Fruit fly (Drosophila melanogaster) whole organism, wandering third instar larva: Measurements from ENCODE around the gene CG11977.

Experiments used
- Abd-B ChIP-seq: fragments of >200 bp; optimal IDR thresholded peaks from 2 replicates; lab custom pipeline; 2017; ENCODE audit warnings: missing biosample characterization, missing genetic modification characterization
- CG9705 ChIP-seq: fragments of 200-800 bp; sonication (Bioruptor generic); optimal IDR thresholded peaks from 2 replicates; lab custom pipeline; 2018; ENCODE audit warnings: missing biosample characterization, mild to moderate bottlenecking, missing genetic modification characterization
- CrebA ChIP-seq: fragments of 200-800 bp; sonication (Bioruptor generic); optimal IDR thresholded peaks from 2 replicates; lab custom pipeline; 2016; ENCODE audit warnings: missing biosample characterization, mild to moderate bottlenecking, missing genetic modification characterization, borderline replicate concordance
- Dif ChIP-seq: fragments of 200-275, 200-300 bp; sonication (Bioruptor generic); optimal IDR thresholded peaks from 2 replicates; lab custom pipeline; 2018; ENCODE audit warnings: missing biosample characterization, missing genetic modification characterization; ENCODE audit not compliant: partially characterized antibody
- GATAd ChIP-seq: sonication (Bioruptor generic); optimal IDR thresholded peaks from 2 replicates; lab custom pipeline; 2016; ENCODE audit warnings: missing biosample characterization, missing genetic modification characterization
- Hnf4 ChIP-seq: fragments of 200-800 bp; sonication (Bioruptor generic); optimal IDR thresholded peaks from 2 replicates; lab custom pipeline; 2016; ENCODE audit warnings: missing biosample characterization, mild to moderate bottlenecking, missing genetic modification characterization
- Hr83 ChIP-seq: fragments of 200-300 bp; sonication (Bioruptor generic); optimal IDR thresholded peaks from 2 replicates; lab custom pipeline; 2016; ENCODE audit warnings: missing biosample characterization, mild to moderate bottlenecking, missing genetic modification characterization, moderate library complexity; ENCODE audit not compliant: poor library complexity, severe bottlenecking
- Jra ChIP-seq: sonication (Bioruptor generic); optimal IDR thresholded peaks from 2 replicates; lab custom pipeline; 2016; ENCODE audit warnings: missing biosample characterization, missing genetic modification characterization
- Myc ChIP-seq: fragments of >200 bp; optimal IDR thresholded peaks from 2 replicates; lab custom pipeline; 2017
- N ChIP-seq: fragments of >200 bp; optimal IDR thresholded peaks from 2 replicates; lab custom pipeline; 2018; ENCODE audit warnings: missing biosample characterization, missing external identifiers, missing genetic modification characterization
- Rel ChIP-seq, 2 experiments: fragments of 200-800 bp; sonication (Bioruptor generic) in 1 of 2; optimal IDR thresholded peaks; 2 replicates in 1 of 2; 3 replicates in 1 of 2; lab custom pipeline; 2016 to 2019; ENCODE audit warnings: mild to moderate bottlenecking in 2 of 2, missing biosample characterization in 2 of 2, missing genetic modification characterization in 2 of 2, moderate library complexity in 1 of 2
- Sp1 ChIP-seq: fragments of 200-800 bp; sonication (Bioruptor generic); optimal IDR thresholded peaks from 3 replicates; lab custom pipeline; 2019; ENCODE audit warnings: missing biosample characterization, mild to moderate bottlenecking, missing genetic modification characterization, moderate library complexity
- br ChIP-seq: fragments of 200-800 bp; sonication (Bioruptor generic); optimal IDR thresholded peaks from 2 replicates; lab custom pipeline; 2016; ENCODE audit warnings: missing biosample characterization, missing genetic modification characterization
- brk ChIP-seq: fragments of 200-800 bp; sonication (Bioruptor generic); optimal IDR thresholded peaks from 2 replicates; lab custom pipeline; 2016; ENCODE audit warnings: missing biosample characterization, mild to moderate bottlenecking, missing genetic modification characterization
- dmrt93B ChIP-seq: fragments of 200-800 bp; sonication (Bioruptor generic); optimal IDR thresholded peaks from 2 replicates; lab custom pipeline; 2018; ENCODE audit warnings: missing biosample characterization, mild to moderate bottlenecking, missing genetic modification characterization
- dsf ChIP-seq: sonication (Bioruptor generic); optimal IDR thresholded peaks from 2 replicates; lab custom pipeline; 2016; ENCODE audit warnings: missing biosample characterization, missing genetic modification characterization, borderline replicate concordance
- ey ChIP-seq: fragments of 200-800 bp; sonication (Bioruptor generic); optimal IDR thresholded peaks from 2 replicates; lab custom pipeline; 2016; ENCODE audit warnings: missing biosample characterization, missing genetic modification characterization
- foxo ChIP-seq, 2 experiments: fragments of 200-800 bp; sonication (Bioruptor generic); optimal IDR thresholded peaks; 2 replicates in 1 of 2; 3 replicates in 1 of 2; lab custom pipeline; 2016 to 2017; ENCODE audit warnings: missing biosample characterization in 2 of 2, missing genetic modification characterization in 2 of 2
- fru ChIP-seq: fragments of 200-800 bp; sonication (Bioruptor generic); optimal IDR thresholded peaks from 3 replicates; lab custom pipeline; 2016; ENCODE audit warnings: missing biosample characterization, mild to moderate bottlenecking, missing genetic modification characterization
- h ChIP-seq: fragments of 200-800 bp; sonication (Bioruptor generic); optimal IDR thresholded peaks from 3 replicates; lab custom pipeline; 2016; ENCODE audit warnings: missing biosample characterization, mild to moderate bottlenecking, missing genetic modification characterization
- pan ChIP-seq: fragments of >200 bp; optimal IDR thresholded peaks from 2 replicates; lab custom pipeline; 2017
- psq ChIP-seq: fragments of 200-800 bp; sonication (Bioruptor generic); optimal IDR thresholded peaks from 3 replicates; lab custom pipeline; 2017; ENCODE audit warnings: missing biosample characterization, mild to moderate bottlenecking, missing genetic modification characterization, moderate library complexity
- rgr ChIP-seq: fragments of 200-800 bp; sonication (Bioruptor generic); optimal IDR thresholded peaks from 3 replicates; lab custom pipeline; 2016; ENCODE audit warnings: missing biosample characterization, mild to moderate bottlenecking, missing genetic modification characterization
- sage ChIP-seq: fragments of 200-800 bp; sonication (Bioruptor generic); optimal IDR thresholded peaks from 2 replicates; lab custom pipeline; 2016; ENCODE audit warnings: missing biosample characterization, mild to moderate bottlenecking, missing genetic modification characterization
- sv ChIP-seq: fragments of 200-800 bp; sonication (Bioruptor generic); optimal IDR thresholded peaks from 3 replicates; lab custom pipeline; 2016; ENCODE audit warnings: missing biosample characterization, missing genetic modification characterization
- tai ChIP-seq: sonication (Bioruptor generic); optimal IDR thresholded peaks from 2 replicates; lab custom pipeline; 2016; ENCODE audit warnings: missing biosample characterization, missing genetic modification characterization
- usp ChIP-seq: fragments of >200 bp; optimal IDR thresholded peaks from 2 replicates; lab custom pipeline; 2017; ENCODE audit warnings: missing biosample characterization, missing genetic modification characterization
- woc ChIP-seq: sonication (Bioruptor generic); optimal IDR thresholded peaks from 2 replicates; lab custom pipeline; 2016; ENCODE audit warnings: missing biosample characterization, mild to moderate bottlenecking, missing genetic modification characterization

The CG11977 gene

DNA sequence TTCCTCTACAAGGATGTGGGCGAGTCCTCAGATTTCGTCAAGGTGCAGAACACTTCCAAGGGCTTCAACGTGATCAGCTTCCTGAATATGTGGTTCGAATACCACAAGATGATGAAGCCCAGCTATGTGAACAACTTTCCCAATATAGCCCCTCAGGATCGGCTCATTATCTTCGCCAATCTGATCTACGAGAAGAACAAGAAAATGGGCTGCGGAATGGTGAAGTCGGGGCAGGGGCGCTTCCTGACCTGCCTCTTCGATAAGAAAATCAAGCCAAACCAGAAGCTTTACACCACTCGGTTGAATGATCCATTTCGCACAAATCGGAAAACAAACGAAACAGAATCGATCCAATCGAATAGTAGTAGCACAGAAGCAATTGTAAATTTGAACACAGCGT lies 746 bp downstream of the CG11977 start:
- no peak for TF ChIP-seq Myc
- TF ChIP-seq woc (GFP tag; lab: Kevin White, UChicago): no peak
- TF ChIP-seq sage (GFP tag; lab: Kevin White, UChicago): no peak
- TF ChIP-seq fru (GFP tag; lab: Kevin White, UChicago): no peak
- no peak for TF ChIP-seq pan
- TF ChIP-seq tai (GFP tag; lab: Kevin White, UChicago): no peak
- no peak for TF ChIP-seq N (GFP tag; lab: Kevin White, UChicago)
- TF ChIP-seq h: no peak
- TF ChIP-seq Sp1 (GFP tag; lab: Kevin White, UChicago): no peak

DNA sequence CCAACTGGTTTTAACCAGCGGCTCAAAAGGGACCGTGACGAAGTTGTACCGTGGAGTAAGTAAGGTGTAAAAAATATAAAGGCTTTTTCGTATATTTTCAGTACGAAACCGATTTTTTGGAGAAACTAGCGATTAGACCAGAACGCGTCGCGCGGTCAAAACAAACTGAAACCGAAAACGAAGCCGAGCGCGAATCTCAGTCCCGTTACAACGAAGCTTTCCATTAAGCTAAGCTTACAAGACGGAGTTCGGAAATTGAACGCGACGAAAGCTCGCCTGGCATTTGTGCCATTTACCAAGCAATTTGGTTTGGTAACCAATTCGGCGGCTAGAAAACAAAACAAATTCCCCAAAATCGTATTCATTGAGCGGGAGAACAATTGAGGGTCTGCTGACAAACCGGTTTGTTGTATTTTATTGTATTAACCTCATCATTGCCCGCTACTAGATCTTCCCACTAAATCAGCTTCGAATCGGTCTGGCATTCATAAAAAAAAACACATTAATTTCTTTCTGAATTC lies 4.3 kb downstream of the CG11977 start:
- no peak for TF ChIP-seq Hnf4 (GFP tag; lab: Kevin White, UChicago)
- TF ChIP-seq Jra: no peak
- no peak for TF ChIP-seq usp
- TF ChIP-seq CG9705 (GFP tag; lab: Kevin White, UChicago): no peak
- TF ChIP-seq sv (GFP tag; lab: Kevin White, UChicago): no peak
- TF ChIP-seq dmrt93B: no peak
- TF ChIP-seq woc (GFP tag; lab: Kevin White, UChicago): no peak
- no peak for TF ChIP-seq Rel (GFP tag; optimal IDR thresholded peaks at IDR 0.05; lab: Kevin White, UChicago)
- TF ChIP-seq Rel (tag; optimal IDR thresholded peaks at IDR 0.05; lab: Kevin White, UChicago): no peak
- TF ChIP-seq CrebA (GFP tag; lab: Kevin White, UChicago): no peak
- TF ChIP-seq sage (GFP tag; lab: Kevin White, UChicago): no peak
- TF ChIP-seq fru (GFP tag; lab: Kevin White, UChicago): no peak
- TF ChIP-seq, all 38 proteins: peak for 0

DNA sequence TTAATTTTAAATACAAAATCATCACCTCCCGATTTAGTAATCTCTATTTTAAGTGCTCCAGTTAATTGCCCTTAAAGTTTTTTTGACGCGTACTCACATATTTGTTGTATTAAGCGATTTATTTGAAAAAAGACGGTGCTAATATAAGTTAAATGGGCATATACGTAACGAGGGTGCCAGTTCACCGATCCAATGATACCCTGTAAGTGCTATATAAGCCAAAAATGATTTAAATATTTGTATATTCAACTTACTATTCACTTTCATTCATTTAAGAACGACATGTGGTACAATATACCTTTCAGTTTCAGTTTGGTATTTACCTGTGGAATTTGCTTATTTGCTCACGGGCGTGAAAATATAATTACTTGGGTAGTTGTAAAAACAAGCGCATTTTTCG lies 5.0 kb downstream of the CG11977 start:
- TF ChIP-seq fru (GFP tag; lab: Kevin White, UChicago): peak; percentile 6
- TF ChIP-seq sage (GFP tag; lab: Kevin White, UChicago): no peak
- no peak for TF ChIP-seq br (GFP tag; lab: Kevin White, UChicago)
- TF ChIP-seq Rel (GFP tag; optimal IDR thresholded peaks at IDR 0.05; lab: Kevin White, UChicago): no peak
- no peak for TF ChIP-seq Rel (tag; optimal IDR thresholded peaks at IDR 0.05; lab: Kevin White, UChicago)
- TF ChIP-seq foxo (GFP tag; optimal IDR thresholded peaks at IDR 0.05; lab: Kevin White, UChicago): peak in 1 of 2 experiments; percentile 2
- TF ChIP-seq ey (GFP tag; lab: Kevin White, UChicago): peak; percentile 10
- TF ChIP-seq rgr: peak; percentile 24
- peak; percentile 36 for TF ChIP-seq h
- TF ChIP-seq, all 38 proteins: peak for 5

DNA sequence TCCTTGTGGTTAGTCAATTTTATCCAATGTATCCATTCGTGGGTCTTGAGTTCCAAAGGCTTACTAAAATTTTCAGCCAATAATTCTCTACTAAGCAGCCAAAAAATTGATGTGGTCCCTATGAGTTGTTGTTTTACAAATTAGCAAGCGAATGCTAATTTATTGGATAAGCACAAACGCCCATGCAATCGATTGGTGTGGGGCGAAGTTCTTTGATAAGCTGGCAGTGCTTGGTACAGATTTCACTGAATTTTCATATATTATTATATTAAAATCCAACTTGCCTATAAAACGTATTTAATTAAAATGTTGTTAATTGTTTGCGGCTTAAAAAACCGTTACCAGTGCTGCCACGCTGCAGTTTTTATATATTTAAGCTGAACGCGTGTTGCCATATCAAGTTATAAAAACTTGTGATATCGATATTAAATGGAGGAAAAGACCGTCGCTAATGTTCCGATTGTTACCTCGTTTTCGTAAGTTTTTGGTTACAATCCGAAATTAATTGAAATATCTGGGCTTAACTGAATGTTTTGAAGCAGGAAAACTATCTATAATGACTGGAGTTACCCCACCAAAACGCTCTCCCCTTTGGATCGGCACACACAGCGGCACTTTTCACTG lies 6.2 kb downstream of the CG11977 start, which contains the start of the genes CG31100 and CG11980:
Gene CG31100 (minus strand): TSS at position 51 of the 624 bp plus-strand sequence.
Gene CG11980 (plus strand): TSS at position 418 of the 624 bp plus-strand sequence.
- TF ChIP-seq Rel (GFP tag; optimal IDR thresholded peaks at IDR 0.05; lab: Kevin White, UChicago): no peak
- peak; percentile 19 for TF ChIP-seq Rel (tag; optimal IDR thresholded peaks at IDR 0.05; lab: Kevin White, UChicago)
- no peak for TF ChIP-seq brk (GFP tag; lab: Kevin White, UChicago)

DNA sequence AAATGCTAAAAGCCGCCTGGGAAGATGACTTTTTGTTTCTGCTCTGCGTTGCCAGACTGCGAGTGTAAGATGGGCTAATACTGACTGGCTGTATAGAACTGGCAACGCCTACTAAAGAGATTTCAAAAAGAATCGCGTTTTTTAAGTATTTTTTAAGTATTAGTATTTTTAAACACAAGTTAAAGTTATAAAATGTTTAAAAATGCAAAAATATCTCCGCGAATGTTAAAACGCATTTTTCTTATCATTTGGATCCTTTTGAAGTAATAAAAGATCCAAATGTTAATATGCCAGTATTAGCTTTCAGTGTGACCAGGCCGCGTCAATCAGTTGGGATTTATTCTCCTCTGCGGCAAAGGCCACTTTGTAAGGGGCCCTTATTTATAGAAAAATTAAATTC lies 8.6 kb downstream of the CG11977 start, which contains the start of the genes Prosbeta3 and Iru:
Gene Prosbeta3 (minus strand): TSS at position 98 of the 400 bp plus-strand sequence.
Gene Iru (plus strand): TSS at position 328 of the 400 bp plus-strand sequence.
- TF ChIP-seq N (GFP tag; lab: Kevin White, UChicago) (no peak), Rel (GFP tag; optimal IDR thresholded peaks at IDR 0.05; lab: Kevin White, UChicago) (no peak), Rel (tag; optimal IDR thresholded peaks at IDR 0.05; lab: Kevin White, UChicago) (peak; percentile 21), Myc (peak; percentile 7)
- TF ChIP-seq, all 38 proteins: peak for 2

DNA sequence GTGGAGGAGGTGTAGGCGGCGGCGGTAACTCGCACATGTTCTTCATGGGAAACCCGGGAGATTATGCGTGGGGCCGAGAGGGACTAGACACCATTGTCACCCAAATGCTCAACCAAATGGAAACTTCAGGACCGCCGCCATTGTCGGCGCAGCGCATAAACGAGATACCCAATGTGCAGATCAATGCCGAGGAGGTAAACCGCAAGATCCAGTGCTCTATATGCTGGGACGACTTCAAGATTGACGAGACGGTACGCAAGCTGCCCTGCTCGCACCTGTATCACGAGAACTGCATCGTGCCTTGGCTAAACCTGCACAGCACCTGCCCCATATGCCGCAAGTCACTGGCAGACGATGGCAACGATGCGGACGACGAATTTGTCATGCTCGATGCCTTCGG lies 9.8 kb downstream of the CG11977 start:
- TF ChIP-seq brk (GFP tag; lab: Kevin White, UChicago) (no peak), psq (GFP tag; lab: Kevin White, UChicago) (no peak), Rel (GFP tag; optimal IDR thresholded peaks at IDR 0.05; lab: Kevin White, UChicago) (no peak), Rel (tag; optimal IDR thresholded peaks at IDR 0.05; lab: Kevin White, UChicago) (no peak), pan (no peak), foxo (GFP tag; optimal IDR thresholded peaks at IDR 0.05; lab: Kevin White, UChicago) (no peak), GATAd (GFP tag; lab: Kevin White, UChicago) (no peak), dsf (GFP tag; lab: Kevin White, UChicago) (no peak), sage (GFP tag; lab: Kevin White, UChicago) (no peak), dmrt93B (no peak), Hr83 (GFP tag; lab: Kevin White, UChicago) (no peak), Dif (no peak), Abd-B (GFP tag; lab: Kevin White, UChicago) (no peak)
- TF ChIP-seq, all 38 proteins: peak for 0
